Fruit fly (Drosophila melanogaster): ENCODE data around the gene Clamp.

dm6 chr2L:22121651-22122165, 47.2 kb downstream of the Clamp start:
- TF ChIP-seq Dfd (GFP tag; optimal IDR thresholded peaks at IDR 0.05) = no peak
- TF ChIP-seq brk (GFP tag; optimal IDR thresholded peaks at IDR 0.05) = no peak
- TF ChIP-seq pan (optimal IDR thresholded peaks at IDR 0.05) = no peak
- no peak for TF ChIP-seq rgr (GFP tag; optimal IDR thresholded peaks at IDR 0.05)
